Fruit fly (Drosophila melanogaster) whole organism, wandering third instar larva: Measurements from ENCODE around the gene RhoBTB.
A peak's percentile ranks its signal among the peaks of the same experiment; 100 is the strongest.

Experiments
- Abd-B ChIP-seq: fragments of >200 bp; optimal IDR thresholded peaks from 2 replicates; lab custom pipeline; 2017; ENCODE audit warnings: missing biosample characterization, missing genetic modification characterization
- CG32264 ChIP-seq: fragments of 200-800 bp; sonication (Bioruptor generic); optimal IDR thresholded peaks from 2 replicates; lab custom pipeline; 2016; ENCODE audit warnings: missing biosample characterization, missing genetic modification characterization
- CG9705 ChIP-seq: fragments of 200-800 bp; sonication (Bioruptor generic); optimal IDR thresholded peaks from 2 replicates; lab custom pipeline; 2018; ENCODE audit warnings: missing biosample characterization, mild to moderate bottlenecking, missing genetic modification characterization
- CrebA ChIP-seq: fragments of 200-800 bp; sonication (Bioruptor generic); optimal IDR thresholded peaks from 2 replicates; lab custom pipeline; 2016; ENCODE audit warnings: missing biosample characterization, mild to moderate bottlenecking, missing genetic modification characterization, borderline replicate concordance
- Dfd ChIP-seq: fragments of >200 bp; optimal IDR thresholded peaks from 2 replicates; lab custom pipeline; 2017; ENCODE audit warnings: missing biosample characterization, missing genetic modification characterization
- Dif ChIP-seq: fragments of 200-275, 200-300 bp; sonication (Bioruptor generic); optimal IDR thresholded peaks from 2 replicates; lab custom pipeline; 2018; ENCODE audit warnings: missing biosample characterization, missing genetic modification characterization; ENCODE audit not compliant: partially characterized antibody
- GATAd ChIP-seq: sonication (Bioruptor generic); optimal IDR thresholded peaks from 2 replicates; lab custom pipeline; 2016; ENCODE audit warnings: missing biosample characterization, missing genetic modification characterization
- HLH106 ChIP-seq: fragments of 200-800 bp; optimal IDR thresholded peaks from 3 replicates; lab custom pipeline; 2019; ENCODE audit warnings: missing biosample characterization, mild to moderate bottlenecking, missing genetic modification characterization, moderate library complexity
- Hnf4 ChIP-seq: fragments of 200-800 bp; sonication (Bioruptor generic); optimal IDR thresholded peaks from 2 replicates; lab custom pipeline; 2016; ENCODE audit warnings: missing biosample characterization, mild to moderate bottlenecking, missing genetic modification characterization
- Hr78 ChIP-seq: fragments of >200 bp; optimal IDR thresholded peaks from 2 replicates; lab custom pipeline; 2017; ENCODE audit warnings: missing biosample characterization, missing genetic modification characterization
- Hr83 ChIP-seq: fragments of 200-300 bp; sonication (Bioruptor generic); optimal IDR thresholded peaks from 2 replicates; lab custom pipeline; 2016; ENCODE audit warnings: missing biosample characterization, mild to moderate bottlenecking, missing genetic modification characterization, moderate library complexity; ENCODE audit not compliant: poor library complexity, severe bottlenecking
- Jra ChIP-seq: sonication (Bioruptor generic); optimal IDR thresholded peaks from 2 replicates; lab custom pipeline; 2016; ENCODE audit warnings: missing biosample characterization, missing genetic modification characterization
- Mio ChIP-seq: sonication (Bioruptor generic); optimal IDR thresholded peaks from 2 replicates; lab custom pipeline; 2016; ENCODE audit warnings: missing biosample characterization, missing genetic modification characterization
- Myc ChIP-seq: fragments of >200 bp; optimal IDR thresholded peaks from 2 replicates; lab custom pipeline; 2017
- N ChIP-seq: fragments of >200 bp; optimal IDR thresholded peaks from 2 replicates; lab custom pipeline; 2018; ENCODE audit warnings: missing biosample characterization, missing external identifiers, missing genetic modification characterization
- OdsH ChIP-seq: fragments of 200-800 bp; sonication (Bioruptor generic); optimal IDR thresholded peaks from 2 replicates; lab custom pipeline; 2016; ENCODE audit warnings: missing biosample characterization, mild to moderate bottlenecking, missing genetic modification characterization
- Rel ChIP-seq, 2 experiments: fragments of 200-800 bp; sonication (Bioruptor generic) in 1 of 2; optimal IDR thresholded peaks; 2 replicates in 1 of 2; 3 replicates in 1 of 2; lab custom pipeline; 2016 to 2019; ENCODE audit warnings: mild to moderate bottlenecking in 2 of 2, missing biosample characterization in 2 of 2, missing genetic modification characterization in 2 of 2, moderate library complexity in 1 of 2
- Sp1 ChIP-seq: fragments of 200-800 bp; sonication (Bioruptor generic); optimal IDR thresholded peaks from 3 replicates; lab custom pipeline; 2019; ENCODE audit warnings: missing biosample characterization, mild to moderate bottlenecking, missing genetic modification characterization, moderate library complexity
- Vsx2 ChIP-seq: fragments of 200-300, 225-300 bp; sonication (Bioruptor generic); optimal IDR thresholded peaks from 2 replicates; lab custom pipeline; 2018; ENCODE audit warnings: missing biosample characterization, missing genetic modification characterization; ENCODE audit not compliant: partially characterized antibody
- br ChIP-seq: fragments of 200-800 bp; sonication (Bioruptor generic); optimal IDR thresholded peaks from 2 replicates; lab custom pipeline; 2016; ENCODE audit warnings: missing biosample characterization, missing genetic modification characterization
- brk ChIP-seq: fragments of 200-800 bp; sonication (Bioruptor generic); optimal IDR thresholded peaks from 2 replicates; lab custom pipeline; 2016; ENCODE audit warnings: missing biosample characterization, mild to moderate bottlenecking, missing genetic modification characterization
- dsf ChIP-seq: sonication (Bioruptor generic); optimal IDR thresholded peaks from 2 replicates; lab custom pipeline; 2016; ENCODE audit warnings: missing biosample characterization, missing genetic modification characterization, borderline replicate concordance
- ey ChIP-seq: fragments of 200-800 bp; sonication (Bioruptor generic); optimal IDR thresholded peaks from 2 replicates; lab custom pipeline; 2016; ENCODE audit warnings: missing biosample characterization, missing genetic modification characterization
- foxo ChIP-seq, 2 experiments: fragments of 200-800 bp; sonication (Bioruptor generic); optimal IDR thresholded peaks; 2 replicates in 1 of 2; 3 replicates in 1 of 2; lab custom pipeline; 2016 to 2017; ENCODE audit warnings: missing biosample characterization in 2 of 2, missing genetic modification characterization in 2 of 2
- fru ChIP-seq: fragments of 200-800 bp; sonication (Bioruptor generic); optimal IDR thresholded peaks from 3 replicates; lab custom pipeline; 2016; ENCODE audit warnings: missing biosample characterization, mild to moderate bottlenecking, missing genetic modification characterization
- h ChIP-seq: fragments of 200-800 bp; sonication (Bioruptor generic); optimal IDR thresholded peaks from 3 replicates; lab custom pipeline; 2016; ENCODE audit warnings: missing biosample characterization, mild to moderate bottlenecking, missing genetic modification characterization
- jim ChIP-seq: fragments of 175-275, 200-325 bp; sonication (Bioruptor generic); optimal IDR thresholded peaks from 2 replicates; lab custom pipeline; 2016; ENCODE audit warnings: missing biosample characterization, mild to moderate bottlenecking, missing genetic modification characterization
- lola ChIP-seq: fragments of >200 bp; optimal IDR thresholded peaks from 2 replicates; lab custom pipeline; 2017; ENCODE audit warnings: missing biosample characterization, missing genetic modification characterization
- pan ChIP-seq: fragments of >200 bp; optimal IDR thresholded peaks from 2 replicates; lab custom pipeline; 2017
- psq ChIP-seq: fragments of 200-800 bp; sonication (Bioruptor generic); optimal IDR thresholded peaks from 3 replicates; lab custom pipeline; 2017; ENCODE audit warnings: missing biosample characterization, mild to moderate bottlenecking, missing genetic modification characterization, moderate library complexity
- rgr ChIP-seq: fragments of 200-800 bp; sonication (Bioruptor generic); optimal IDR thresholded peaks from 3 replicates; lab custom pipeline; 2016; ENCODE audit warnings: missing biosample characterization, mild to moderate bottlenecking, missing genetic modification characterization
- sage ChIP-seq: fragments of 200-800 bp; sonication (Bioruptor generic); optimal IDR thresholded peaks from 2 replicates; lab custom pipeline; 2016; ENCODE audit warnings: missing biosample characterization, mild to moderate bottlenecking, missing genetic modification characterization
- sv ChIP-seq: fragments of 200-800 bp; sonication (Bioruptor generic); optimal IDR thresholded peaks from 3 replicates; lab custom pipeline; 2016; ENCODE audit warnings: missing biosample characterization, missing genetic modification characterization
- tai ChIP-seq: sonication (Bioruptor generic); optimal IDR thresholded peaks from 2 replicates; lab custom pipeline; 2016; ENCODE audit warnings: missing biosample characterization, missing genetic modification characterization
- usp ChIP-seq: fragments of >200 bp; optimal IDR thresholded peaks from 2 replicates; lab custom pipeline; 2017; ENCODE audit warnings: missing biosample characterization, missing genetic modification characterization
- woc ChIP-seq: sonication (Bioruptor generic); optimal IDR thresholded peaks from 2 replicates; lab custom pipeline; 2016; ENCODE audit warnings: missing biosample characterization, mild to moderate bottlenecking, missing genetic modification characterization

The RhoBTB gene

dm6 chr3L:20356613-20357012, 19.4 kb upstream of the RhoBTB start, which contains the start of gene kin17:
TSS of gene kin17 (plus strand) at chr3L:20356807.
- TF ChIP-seq br (no peak), h (GFP tag; lab: Kevin White, UChicago) (no peak), brk (GFP tag; lab: Kevin White, UChicago) (no peak), CrebA (GFP tag; lab: Kevin White, UChicago) (no peak), Rel (GFP tag; optimal IDR thresholded peaks at IDR 0.05; lab: Kevin White, UChicago) (no peak), Rel (tag; optimal IDR thresholded peaks at IDR 0.05; lab: Kevin White, UChicago) (peak; percentile 12), HLH106 (tag; lab: Kevin White, UChicago) (no peak), Hnf4 (GFP tag; lab: Kevin White, UChicago) (no peak), CG32264 (GFP tag; lab: Kevin White, UChicago) (no peak), Mio (GFP tag; lab: Kevin White, UChicago) (no peak), dsf (GFP tag; lab: Kevin White, UChicago) (no peak), pan (lab: Kevin White, UChicago) (no peak), sage (GFP tag; lab: Kevin White, UChicago) (no peak), N (GFP tag; lab: Kevin White, UChicago) (no peak), Vsx2 (GFP tag; lab: Kevin White, UChicago) (peak; percentile 75), foxo (GFP tag; optimal IDR thresholded peaks at IDR 0.05; lab: Kevin White, UChicago) (no peak), fru (GFP tag; lab: Kevin White, UChicago) (no peak), Hr83 (no peak)

DNA sequence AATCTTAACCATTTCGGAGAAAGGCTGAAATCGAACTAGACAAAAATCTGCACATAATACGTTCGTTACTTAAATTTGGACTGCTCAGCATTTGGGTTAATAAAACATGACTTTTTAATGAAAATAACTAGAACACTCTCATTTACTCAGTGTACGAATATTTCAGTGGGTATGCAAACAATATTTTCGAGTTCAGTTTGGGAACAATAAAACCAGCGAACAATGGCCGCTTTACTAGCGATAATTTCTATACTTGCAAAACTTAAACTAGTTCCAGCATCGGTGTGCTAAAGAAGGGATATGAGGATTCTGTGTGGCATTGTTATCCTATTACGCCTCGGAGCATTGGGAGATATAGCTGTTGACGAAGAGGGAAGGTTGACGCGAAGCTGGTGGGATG, 17.8 kb upstream of the RhoBTB start, which contains the start of gene CG5665:
Gene CG5665, plus strand, starts transcription at position 301 of the 400 bp plus-strand sequence.
- TF ChIP-seq HLH106 (tag; lab: Kevin White, UChicago) (no peak), GATAd (no peak), h (GFP tag; lab: Kevin White, UChicago) (no peak), woc (GFP tag; lab: Kevin White, UChicago) (no peak), rgr (no peak), brk (GFP tag; lab: Kevin White, UChicago) (no peak), Jra (GFP tag; lab: Kevin White, UChicago) (no peak)

dm6 chr3L:20361389-20361788, 14.7 kb upstream of the RhoBTB start, which contains the start of gene Prim2:
TSS of gene Prim2 (minus strand) at chr3L:20361585.
- TF ChIP-seq Rel (GFP tag; optimal IDR thresholded peaks at IDR 0.05; lab: Kevin White, UChicago) (no peak), Rel (tag; optimal IDR thresholded peaks at IDR 0.05; lab: Kevin White, UChicago) (peak; percentile 71), tai (GFP tag; lab: Kevin White, UChicago) (no peak), fru (GFP tag; lab: Kevin White, UChicago) (no peak)

dm6 chr3L:20366074-20366473, 10.0 kb upstream of the RhoBTB start:
- TF ChIP-seq CG9705 (GFP tag; lab: Kevin White, UChicago) (no peak), Sp1 (GFP tag; lab: Kevin White, UChicago) (no peak), Hr78 (GFP tag; lab: Kevin White, UChicago) (no peak), Myc (lab: Kevin White, UChicago) (no peak), dsf (GFP tag; lab: Kevin White, UChicago) (no peak), usp (GFP tag; lab: Kevin White, UChicago) (no peak), lola (GFP tag; lab: Kevin White, UChicago) (no peak), GATAd (no peak), CG32264 (GFP tag; lab: Kevin White, UChicago) (no peak), sage (GFP tag; lab: Kevin White, UChicago) (no peak), jim (GFP tag; lab: Kevin White, UChicago) (no peak), Hr83 (no peak), ey (no peak), brk (GFP tag; lab: Kevin White, UChicago) (no peak), Dif (peak; percentile 2), sv (GFP tag; lab: Kevin White, UChicago) (no peak), pan (lab: Kevin White, UChicago) (no peak), foxo (GFP tag; optimal IDR thresholded peaks at IDR 0.05; lab: Kevin White, UChicago) (no peak), psq (GFP tag; lab: Kevin White, UChicago) (no peak), Dfd (GFP tag; lab: Kevin White, UChicago) (no peak), Abd-B (no peak), h (GFP tag; lab: Kevin White, UChicago) (peak; percentile 89), Rel (GFP tag; optimal IDR thresholded peaks at IDR 0.05; lab: Kevin White, UChicago) (no peak), Rel (tag; optimal IDR thresholded peaks at IDR 0.05; lab: Kevin White, UChicago) (peak; percentile 33), br (no peak), Mio (GFP tag; lab: Kevin White, UChicago) (no peak), OdsH (GFP tag; lab: Kevin White, UChicago) (no peak)
